Worm (Caenorhabditis elegans) whole organism, young adult: ENCODE results near the gene C23G10.1.
A peak's percentile ranks its signal among the peaks of the same experiment; 100 is the strongest.

ENCODE experiments used
- C06A6.2 ChIP-seq: fragments of 200-800 bp; sonication (Bioruptor generic); conservative IDR thresholded peaks from 2 replicates; pipeline ENCODE4 v1.3.6; 2022; ENCODE audit warnings: missing genetic modification characterization, missing compliant biosample characterization
- C17E4.6 ChIP-seq: fragments of 200-800 bp; sonication (Bioruptor generic); IDR thresholded peaks from 2 replicates; pipeline ENCODE4 v1.3.6; 2022; ENCODE audit warnings: missing genetic modification reagents, missing genetic modification characterization, missing compliant biosample characterization
- F22D6.2 ChIP-seq: sonication (generic microtip); optimal IDR thresholded peaks from 2 replicates; lab custom pipeline; 2016; ENCODE audit warnings: mild to moderate bottlenecking, missing genetic modification characterization, missing compliant biosample characterization
- F23B12.7 ChIP-seq: sonication (generic microtip); optimal IDR thresholded peaks from 2 replicates; lab custom pipeline; 2017; ENCODE audit warnings: missing genetic modification characterization, mild to moderate bottlenecking, missing compliant biosample characterization, antibody characterized with exemption, moderate library complexity; ENCODE audit not compliant: insufficient read depth
- F39B2.1 ChIP-seq: fragments of 200-800 bp; sonication (Bioruptor generic); IDR thresholded peaks from 2 replicates; pipeline ENCODE4 v1.3.6; 2022; ENCODE audit warnings: missing genetic modification reagents, missing genetic modification characterization, missing compliant biosample characterization
- F49E8.2 ChIP-seq: sonication (generic microtip); optimal IDR thresholded peaks from 3 replicates; lab custom pipeline; 2017; ENCODE audit warnings: missing genetic modification characterization, mild to moderate bottlenecking, missing compliant biosample characterization, antibody characterized with exemption, moderate library complexity; ENCODE audit not compliant: insufficient read depth
- F52B5.7 ChIP-seq: sonication (generic microtip); optimal IDR thresholded peaks from 2 replicates; lab custom pipeline; 2016; ENCODE audit warnings: mild to moderate bottlenecking, missing genetic modification characterization, missing compliant biosample characterization
- T07F8.4 ChIP-seq: sonication (generic microtip); optimal IDR thresholded peaks from 2 replicates; lab custom pipeline; 2016; ENCODE audit warnings: mild to moderate bottlenecking, missing genetic modification characterization, moderate library complexity, missing compliant biosample characterization
- T26A5.8 ChIP-seq: sonication (generic microtip); optimal IDR thresholded peaks from 2 replicates; lab custom pipeline; 2016; ENCODE audit warnings: missing genetic modification characterization, missing compliant biosample characterization
- Y53F4B.3 ChIP-seq: fragments of 200-800 bp; sonication (Bioruptor generic); IDR thresholded peaks from 2 replicates; pipeline ENCODE4 v1.3.6; 2022; ENCODE audit warnings: missing genetic modification reagents, missing genetic modification characterization, missing compliant biosample characterization
- Y53G8AR.9 ChIP-seq: fragments of 200-800 bp; sonication (Bioruptor generic); conservative IDR thresholded peaks from 2 replicates; pipeline ENCODE4 v1.3.6; 2022; ENCODE audit warnings: missing genetic modification reagents, missing genetic modification characterization, missing compliant biosample characterization
- Y56A3A.18 ChIP-seq: fragments of 200-800 bp; sonication (Bioruptor generic); IDR thresholded peaks from 2 replicates; pipeline ENCODE4 v1.3.6; 2022; ENCODE audit warnings: missing genetic modification reagents, missing genetic modification characterization, missing compliant biosample characterization
- Y79H2A.3 ChIP-seq: fragments of 200-800 bp; sonication (Bioruptor generic); conservative IDR thresholded peaks from 2 replicates; pipeline ENCODE4 v1.3.6; 2022; ENCODE audit warnings: missing genetic modification reagents, missing genetic modification characterization, missing compliant biosample characterization
- akir-1 ChIP-seq: fragments of 200-800 bp; sonication (Bioruptor generic); optimal IDR thresholded peaks from 2 replicates; lab custom pipeline; 2018; ENCODE audit warnings: mild to moderate bottlenecking, missing genetic modification characterization, moderate library complexity, missing compliant biosample characterization
- aptf-2 ChIP-seq: fragments of 200-800 bp; sonication (Bioruptor generic); conservative IDR thresholded peaks from 2 replicates; pipeline ENCODE4 v1.3.6; 2022; ENCODE audit warnings: missing genetic modification reagents, missing genetic modification characterization, missing compliant biosample characterization
- atf-7 ChIP-seq: sonication (generic microtip); optimal IDR thresholded peaks from 2 replicates; lab custom pipeline; 2017; ENCODE audit warnings: mild to moderate bottlenecking, missing genetic modification characterization, missing compliant biosample characterization
- attf-6 ChIP-seq: fragments of 200-800 bp; sonication (Bioruptor generic); IDR thresholded peaks from 2 replicates; pipeline ENCODE4 v1.3.6; 2022; ENCODE audit warnings: missing genetic modification reagents, missing genetic modification characterization, missing compliant biosample characterization
- bed-1 ChIP-seq: fragments of 200-800 bp; sonication (Bioruptor generic); IDR thresholded peaks from 2 replicates; pipeline ENCODE4 v1.3.6; 2022; ENCODE audit warnings: missing genetic modification reagents, missing genetic modification characterization, missing compliant biosample characterization
- cebp-1 ChIP-seq, 2 experiments: fragments of 200-800 bp in 1 of 2; sonication (Bioruptor generic) in 1 of 2; sonication (generic microtip) in 1 of 2; IDR thresholded peaks in 1 of 2; optimal IDR thresholded peaks in 1 of 2; 2 replicates each; pipeline versions ENCODE4 v1.3.6 to Lab custom; 2017 to 2022; ENCODE audit warnings: missing compliant biosample characterization in 2 of 2, missing genetic modification characterization in 2 of 2, mild to moderate bottlenecking in 1 of 2, missing genetic modification reagents in 1 of 2, moderate library complexity in 1 of 2
- ceh-79 ChIP-seq: sonication (generic microtip); optimal IDR thresholded peaks from 2 replicates; lab custom pipeline; 2017; ENCODE audit warnings: mild to moderate bottlenecking, missing genetic modification characterization, missing compliant biosample characterization
- die-1 ChIP-seq: sonication (generic microtip); optimal IDR thresholded peaks from 2 replicates; lab custom pipeline; 2016; ENCODE audit warnings: missing genotype, mild to moderate bottlenecking, missing genetic modification characterization, missing compliant biosample characterization
- dox-1 ChIP-seq: fragments of 200-800 bp; sonication (Bioruptor generic); IDR thresholded peaks from 2 replicates; pipeline ENCODE4 v1.3.6; 2022; ENCODE audit warnings: missing genetic modification reagents, missing genetic modification characterization, missing compliant biosample characterization
- dpl-1 ChIP-seq: fragments of 150-350 bp; optimal IDR thresholded peaks from 2 replicates; lab custom pipeline; 2014; ENCODE audit warnings: missing biosample characterization, missing genetic modification reagents, missing genetic modification characterization
- ekl-4 ChIP-seq: fragments of 200-800 bp; sonication (Bioruptor generic); IDR thresholded peaks from 2 replicates; pipeline ENCODE4 v1.3.6; 2022; ENCODE audit warnings: missing genetic modification reagents, missing genetic modification characterization, missing compliant biosample characterization
- ets-4 ChIP-seq: fragments of 200-800 bp; sonication (Bioruptor generic); optimal IDR thresholded peaks from 2 replicates; lab custom pipeline; 2018; ENCODE audit warnings: mild to moderate bottlenecking, missing genetic modification characterization, missing compliant biosample characterization
- hrde-1 ChIP-seq: sonication (generic microtip); optimal IDR thresholded peaks from 2 replicates; lab custom pipeline; 2016; ENCODE audit warnings: missing genetic modification characterization, mild to moderate bottlenecking, missing compliant biosample characterization, moderate library complexity, missing genotype, missing genetic modification reagents, borderline replicate concordance
- hsf-1 ChIP-seq: fragments of 200-800 bp; sonication (Bioruptor generic); IDR thresholded peaks from 2 replicates; pipeline ENCODE4 v1.3.6; 2022; ENCODE audit warnings: missing genetic modification reagents, missing genetic modification characterization, missing compliant biosample characterization
- lin-35 ChIP-seq, 3 experiments: fragments of 150-350 bp in 2 of 3; sonication (generic microtip) in 1 of 3; optimal IDR thresholded peaks; 2 replicates each; lab custom pipeline; 2014 to 2018; ENCODE audit warnings: missing biosample characterization in 3 of 3, missing genetic modification characterization in 3 of 3, missing genetic modification reagents in 3 of 3
- lin-40 ChIP-seq: sonication (generic microtip); optimal IDR thresholded peaks from 2 replicates; lab custom pipeline; 2016; ENCODE audit warnings: missing genetic modification characterization, mild to moderate bottlenecking, missing compliant biosample characterization, missing genotype, missing genetic modification reagents
- lin-54 ChIP-seq: fragments of 200-800 bp; sonication (Bioruptor generic); optimal IDR thresholded peaks from 2 replicates; lab custom pipeline; 2018; ENCODE audit warnings: mild to moderate bottlenecking, missing genetic modification characterization, missing compliant biosample characterization
- lsl-1 ChIP-seq: fragments of 200-800 bp; sonication (Bioruptor generic); optimal IDR thresholded peaks from 2 replicates; lab custom pipeline; 2018; ENCODE audit warnings: mild to moderate bottlenecking, missing genetic modification characterization, moderate library complexity, missing compliant biosample characterization
- madf-10 ChIP-seq: sonication (generic microtip); optimal IDR thresholded peaks from 2 replicates; lab custom pipeline; 2016; ENCODE audit warnings: mild to moderate bottlenecking, missing genetic modification characterization, missing compliant biosample characterization
- madf-8 ChIP-seq: fragments of 200-800 bp; sonication (Bioruptor generic); conservative IDR thresholded peaks from 2 replicates; pipeline ENCODE4 v1.3.6; 2022; ENCODE audit warnings: missing genetic modification reagents, missing genetic modification characterization, missing compliant biosample characterization
- mcd-1 ChIP-seq: fragments of 200-800 bp; sonication (Bioruptor generic); IDR thresholded peaks from 2 replicates; pipeline ENCODE4 v1.3.6; 2022; ENCODE audit warnings: missing genetic modification reagents, missing genetic modification characterization, missing compliant biosample characterization
- nfyb-1 ChIP-seq: fragments of 200-800 bp; sonication (Bioruptor generic); IDR thresholded peaks from 2 replicates; pipeline ENCODE4 v1.3.6; 2022; ENCODE audit warnings: missing genetic modification reagents, missing genetic modification characterization, missing compliant biosample characterization
- nhr-80 ChIP-seq: sonication (generic microtip); optimal IDR thresholded peaks from 2 replicates; lab custom pipeline; 2016; ENCODE audit warnings: missing genetic modification characterization, missing compliant biosample characterization
- pbrm-1 ChIP-seq: fragments of 200-800 bp; sonication (Bioruptor generic); IDR thresholded peaks from 2 replicates; pipeline ENCODE4 v1.3.6; 2022; ENCODE audit warnings: missing genetic modification reagents, missing genetic modification characterization, missing compliant biosample characterization
- pha-4 ChIP-seq: fragments of 150-350 bp; sonication (generic microtip); optimal IDR thresholded peaks from 2 replicates; lab custom pipeline; 2014; ENCODE audit warnings: missing biosample characterization, missing genetic modification reagents, missing genetic modification characterization
- repo-1 ChIP-seq: sonication (generic microtip); optimal IDR thresholded peaks from 2 replicates; lab custom pipeline; 2017; ENCODE audit warnings: mild to moderate bottlenecking, missing genetic modification characterization, missing compliant biosample characterization
- snpc-1.1 ChIP-seq: sonication (generic microtip); optimal IDR thresholded peaks from 2 replicates; lab custom pipeline; 2017; ENCODE audit warnings: missing genetic modification characterization, mild to moderate bottlenecking, missing compliant biosample characterization, antibody characterized with exemption, moderate library complexity, missing genotype, missing genetic modification reagents; ENCODE audit not compliant: insufficient read depth
- snpc-3.4 ChIP-seq: sonication (generic microtip); optimal IDR thresholded peaks from 2 replicates; lab custom pipeline; 2017; ENCODE audit warnings: missing genetic modification characterization, mild to moderate bottlenecking, missing compliant biosample characterization, antibody characterized with exemption, moderate library complexity, missing genotype, missing genetic modification reagents
- tbx-9 ChIP-seq: sonication (generic microtip); optimal IDR thresholded peaks from 2 replicates; lab custom pipeline; 2016; ENCODE audit warnings: borderline replicate concordance, missing genetic modification characterization, inconsistent platforms, missing compliant biosample characterization
- zfh-2 ChIP-seq: fragments of 200-800 bp; sonication (Bioruptor generic); conservative IDR thresholded peaks from 2 replicates; pipeline ENCODE4 v1.3.6; 2022; ENCODE audit warnings: missing genetic modification reagents, missing genetic modification characterization, missing compliant biosample characterization
- ztf-18 ChIP-seq: sonication (generic microtip); optimal IDR thresholded peaks from 2 replicates; lab custom pipeline; 2016; ENCODE audit warnings: missing genotype, mild to moderate bottlenecking, missing genetic modification characterization, missing compliant biosample characterization
- ztf-28 ChIP-seq: fragments of 200-800 bp; sonication (Bioruptor generic); IDR thresholded peaks from 2 replicates; pipeline ENCODE4 v1.3.6; 2022; ENCODE audit warnings: missing genetic modification reagents, missing genetic modification characterization, missing compliant biosample characterization

The C23G10.1 gene

DNA sequence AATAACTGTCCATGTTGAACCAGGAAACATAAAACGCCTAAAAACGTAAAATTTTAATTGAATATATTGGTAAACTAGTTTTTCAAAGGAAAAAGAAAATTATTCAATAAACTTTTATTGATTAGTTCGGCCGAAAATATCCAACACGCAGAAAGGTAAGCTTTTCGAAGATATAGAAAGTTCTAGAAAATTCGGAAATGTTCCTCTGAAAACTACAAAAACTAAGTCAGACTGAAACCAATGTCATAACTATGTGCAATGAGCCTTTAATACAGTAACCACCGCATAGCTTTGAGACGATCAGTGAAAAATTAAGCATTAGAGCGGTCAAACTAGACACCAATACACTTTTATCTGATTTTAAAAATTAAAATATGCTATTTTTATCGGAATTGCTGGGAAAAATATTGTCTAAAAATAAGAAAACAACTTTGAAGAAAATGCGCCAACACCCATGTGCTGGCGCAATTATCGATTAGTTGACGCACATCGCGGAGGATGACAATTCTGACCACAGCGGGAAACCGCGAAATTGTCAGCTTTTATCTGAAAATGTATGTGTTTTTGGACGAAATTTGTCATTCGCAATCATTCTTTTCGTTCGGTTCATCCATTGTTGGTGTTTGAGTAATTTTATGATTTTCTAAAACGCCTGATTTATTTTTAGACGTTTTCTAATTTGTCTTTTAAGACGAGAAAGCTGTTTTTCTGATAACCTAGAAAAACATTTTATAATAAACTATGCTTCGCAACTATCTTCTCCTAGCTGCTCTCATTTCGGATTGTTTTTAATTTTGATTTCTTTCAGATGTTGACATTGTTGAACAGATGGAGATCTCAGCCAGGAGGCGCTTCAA lies 10.5 kb upstream of the C23G10.1 start, which contains the start of the genes C23G10.7 and rpn-2 (continued):
- TF ChIP-seq F23B12.7 (tag; lab: Kevin White, UChicago) (peak; percentile 46), mcd-1 (peak; percentile 72), F22D6.2 (no peak), lin-35 (GFP tag; optimal IDR thresholded peaks at IDR 0.05; lab: Kevin White, UChicago) (peak in 1 of 3 experiments; percentile 80), Y56A3A.18 (no peak), lin-54 (GFP tag; lab: Kevin White, UChicago) (peak; percentile 77), lsl-1 (GFP tag; lab: Kevin White, UChicago) (peak; percentile 94), F52B5.7 (tag; lab: Kevin White, UChicago) (no peak), T07F8.4 (no peak), dox-1 (GFP tag; lab: Robert Waterston, UW) (peak; percentile 89), attf-6 (no peak), dpl-1 (GFP tag; lab: Kevin White, UChicago) (peak; percentile 62), die-1 (tag; lab: Kevin White, UChicago) (no peak), C17E4.6 (no peak), F39B2.1 (GFP tag; lab: Robert Waterston, UW) (no peak), lin-40 (tag; lab: Kevin White, UChicago) (peak; percentile 64), pha-4 (no peak), Y53F4B.3 (GFP tag; lab: Robert Waterston, UW) (no peak), ets-4 (GFP tag; lab: Kevin White, UChicago) (no peak), tbx-9 (tag; lab: Kevin White, UChicago) (no peak), nhr-80 (tag; lab: Kevin White, UChicago) (peak; percentile 22), akir-1 (no peak), ekl-4 (GFP tag; lab: Robert Waterston, UW) (peak; percentile 29; the same call in 1 of the 2 replicates), hrde-1 (tag; lab: Kevin White, UChicago) (no peak), zfh-2 (GFP tag; lab: Robert Waterston, UW) (no peak), ztf-28 (GFP tag; lab: Robert Waterston, UW) (no peak), atf-7 (no peak), nfyb-1 (no peak), F49E8.2 (tag; lab: Kevin White, UChicago) (no peak), madf-10 (tag; lab: Kevin White, UChicago) (no peak), aptf-2 (no peak), ztf-18 (peak; percentile 97), Y79H2A.3 (no peak), T26A5.8 (tag; lab: Kevin White, UChicago) (no peak), madf-8 (GFP tag; lab: Robert Waterston, UW) (peak; percentile 66), snpc-1.1 (peak; percentile 51), Y53G8AR.9 (GFP tag; lab: Robert Waterston, UW) (peak; percentile 69; the same call in 1 of the 2 replicates), hsf-1 (GFP tag; lab: Robert Waterston, UW) (peak; percentile 98), cebp-1 (GFP tag; IDR thresholded peaks at IDR 0.05; lab: Robert Waterston, UW) (no peak), cebp-1 (tag; optimal IDR thresholded peaks at IDR 0.05; lab: Kevin White, UChicago) (peak; percentile 67), repo-1 (tag; lab: Kevin White, UChicago) (no peak), pbrm-1 (GFP tag; lab: Robert Waterston, UW) (0 out of 2 replicates have a peak, but pooled peaks have one; percentile 46), C06A6.2 (GFP tag; lab: Robert Waterston, UW) (no peak), bed-1 (GFP tag; lab: Robert Waterston, UW) (no peak), ceh-79 (tag; lab: Kevin White, UChicago) (no peak), snpc-3.4 (tag; lab: Kevin White, UChicago) (peak; percentile 53)
